Worm (Caenorhabditis elegans) whole organism, mixed stage, embryonic: ENCODE results near the gene T26H8.4.
"Not testable (repeated sequence)": the region's sequence is repeated elsewhere in the genome, so short reads cannot be mapped to it uniquely, and the experiment has no call there.

Experiments
- bed-3 ChIP-seq: fragments of 200-800 bp; sonication (Bioruptor generic); optimal IDR thresholded peaks from 3 replicates; lab custom pipeline; 2018; ENCODE audit warnings: mild to moderate bottlenecking, missing genetic modification characterization, moderate library complexity, missing compliant biosample characterization
- ceh-39 ChIP-seq: fragments of 150-350 bp; optimal IDR thresholded peaks from 2 replicates; lab custom pipeline; 2014; ENCODE audit warnings: missing biosample characterization, missing genetic modification characterization
- ham-2 ChIP-seq: fragments of 200-800 bp; sonication (Bioruptor generic); optimal IDR thresholded peaks from 2 replicates; lab custom pipeline; 2018; ENCODE audit warnings: mild to moderate bottlenecking, missing genetic modification characterization, missing compliant biosample characterization
- hlh-1 ChIP-seq: fragments of 150-350 bp; optimal IDR thresholded peaks from 2 replicates; lab custom pipeline; 2014; ENCODE audit warnings: missing biosample characterization, missing genetic modification reagents, missing genetic modification characterization
- lin-32 ChIP-seq: fragments of 200-800 bp; sonication (Bioruptor generic); optimal IDR thresholded peaks from 2 replicates; lab custom pipeline; 2018; ENCODE audit warnings: mild to moderate bottlenecking, missing genetic modification characterization, missing compliant biosample characterization
- mab-5 ChIP-seq: fragments of 150-350 bp; optimal IDR thresholded peaks from 2 replicates; lab custom pipeline; 2014; ENCODE audit warnings: missing biosample characterization, missing genetic modification characterization
- mep-1 ChIP-seq: fragments of 150-350 bp; optimal IDR thresholded peaks from 2 replicates; lab custom pipeline; 2017; ENCODE audit warnings: missing biosample characterization, missing genetic modification reagents, missing genetic modification characterization, inconsistent platforms
- mls-2 ChIP-seq: sonication (generic microtip); optimal IDR thresholded peaks from 2 replicates; lab custom pipeline; 2016; ENCODE audit warnings: mild to moderate bottlenecking, missing genetic modification characterization, moderate library complexity, missing compliant biosample characterization
- nhr-12 ChIP-seq: fragments of 150-350 bp; optimal IDR thresholded peaks from 2 replicates; lab custom pipeline; 2014; ENCODE audit warnings: missing biosample characterization, missing genetic modification characterization
- nhr-2 ChIP-seq: fragments of 150-350 bp; optimal IDR thresholded peaks from 2 replicates; lab custom pipeline; 2014; ENCODE audit warnings: missing biosample characterization, missing genetic modification characterization
- nhr-237 ChIP-seq: fragments of 150-350 bp; optimal IDR thresholded peaks from 2 replicates; lab custom pipeline; 2014; ENCODE audit warnings: missing biosample characterization, missing genetic modification characterization
- nhr-76 ChIP-seq: sonication (generic microtip); optimal IDR thresholded peaks from 2 replicates; lab custom pipeline; 2017; ENCODE audit warnings: missing biosample characterization, missing genetic modification characterization
- snpc-4 ChIP-seq: fragments of 150-350 bp; optimal IDR thresholded peaks from 2 replicates; lab custom pipeline; 2014; ENCODE audit warnings: missing biosample characterization, missing genetic modification characterization
- tbx-8 ChIP-seq: fragments of 200-800 bp; sonication (Bioruptor generic); optimal IDR thresholded peaks from 2 replicates; lab custom pipeline; 2018; ENCODE audit warnings: mild to moderate bottlenecking, missing genetic modification characterization, moderate library complexity, missing compliant biosample characterization
- unc-39 ChIP-seq: fragments of 150-350 bp; optimal IDR thresholded peaks from 2 replicates; lab custom pipeline; 2014; ENCODE audit warnings: missing biosample characterization, missing genetic modification characterization
- unc-62 ChIP-seq: fragments of 150-350 bp; optimal IDR thresholded peaks from 2 replicates; lab custom pipeline; 2014; ENCODE audit warnings: missing biosample characterization, missing genetic modification reagents, missing genetic modification characterization

The T26H8.4 gene

ce11 chrV:15262336-15262735 lies 44.3 kb downstream of the T26H8.4 start, which contains the start of gene M01B2.10:
Gene M01B2.10, minus strand, starts transcription at chrV:15262436.
- TF ChIP-seq ham-2 (GFP tag; lab: Kevin White, UChicago); nhr-76 (tag; lab: Kevin White, UChicago); tbx-8 (GFP tag; lab: Kevin White, UChicago): not testable (repeated sequence)
- TF ChIP-seq, all 35 proteins: peak for 0; not testable (repeated sequence) for 35

DNA sequence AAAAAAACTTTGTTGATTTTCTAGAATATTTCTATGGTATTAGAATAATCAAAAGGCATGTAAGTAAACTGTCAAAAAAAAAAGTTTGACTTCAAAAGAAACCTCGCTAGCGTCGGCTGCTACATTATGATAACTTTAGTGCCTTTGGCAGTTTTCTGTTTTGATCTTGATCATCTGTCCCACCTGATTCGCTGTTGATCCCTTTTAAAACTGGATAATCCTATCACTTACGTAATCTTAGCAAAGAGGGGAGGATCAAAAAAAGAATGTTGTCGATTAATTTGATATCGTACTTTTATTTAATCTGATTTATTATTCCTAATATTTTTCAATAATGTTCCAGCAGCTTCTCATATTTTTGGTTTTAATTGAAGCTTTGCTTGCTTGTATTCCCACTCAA lies 46.7 kb downstream of the T26H8.4 start, which contains the start of gene M01B2.8:
Gene M01B2.8, plus strand, starts transcription at position 301 of the 400 bp plus-strand sequence.
- TF ChIP-seq mab-5 (tag; lab: Kevin White, UChicago) (no peak), bed-3 (GFP tag; lab: Kevin White, UChicago) (no peak), mls-2 (tag; lab: Kevin White, UChicago) (no peak), unc-62 (GFP tag; lab: Kevin White, UChicago) (no peak), mep-1 (tag; lab: Kevin White, UChicago) (no peak), nhr-76 (tag; lab: Kevin White, UChicago) (no peak)

- TF ChIP-seq nhr-237 (tag; lab: Kevin White, UChicago) (no peak), nhr-12 (no peak), lin-32 (no peak), unc-39 (tag; lab: Kevin White, UChicago) (no peak), ceh-39 (no peak)
These were observed 47.6 kb downstream of the T26H8.4 start, which contains the start of gene srsx-37 for ce11 chrV:15259049-15259448. Gene srsx-37, minus strand, starts transcription at chrV:15259149.

- not testable (repeated sequence) for TF ChIP-seq snpc-4, hlh-1, nhr-2
These were observed 50.0 kb downstream of the T26H8.4 start, which contains the start of gene srsx-39 for ce11 chrV:15256669-15257068. Gene srsx-39, minus strand, starts transcription at chrV:15256769.
